Worm (Caenorhabditis elegans) whole organism, young adult: Measurements from ENCODE around the gene Y53G8AL.3.

Experiments
- F22D6.2 ChIP-seq: sonication (generic microtip); optimal IDR thresholded peaks from 2 replicates; lab custom pipeline; 2016; ENCODE audit warnings: mild to moderate bottlenecking, missing genetic modification characterization, missing compliant biosample characterization
- F33H1.4 ChIP-seq: fragments of 200-800 bp; sonication (Bioruptor generic); IDR thresholded peaks from 2 replicates; pipeline ENCODE4 v1.3.6; 2022; ENCODE audit warnings: missing genetic modification reagents, missing genetic modification characterization, missing compliant biosample characterization
- F39B2.1 ChIP-seq: fragments of 200-800 bp; sonication (Bioruptor generic); IDR thresholded peaks from 2 replicates; pipeline ENCODE4 v1.3.6; 2022; ENCODE audit warnings: missing genetic modification reagents, missing genetic modification characterization, missing compliant biosample characterization
- Y53F4B.3 ChIP-seq: fragments of 200-800 bp; sonication (Bioruptor generic); IDR thresholded peaks from 2 replicates; pipeline ENCODE4 v1.3.6; 2022; ENCODE audit warnings: missing genetic modification reagents, missing genetic modification characterization, missing compliant biosample characterization
- Y56A3A.18 ChIP-seq: fragments of 200-800 bp; sonication (Bioruptor generic); IDR thresholded peaks from 2 replicates; pipeline ENCODE4 v1.3.6; 2022; ENCODE audit warnings: missing genetic modification reagents, missing genetic modification characterization, missing compliant biosample characterization
- ama-1 ChIP-seq, 3 experiments: fragments of 150-350 bp in 1 of 3; sonication (generic microtip) in 2 of 3; optimal IDR thresholded peaks; 2 replicates each; lab custom pipeline; 2014 to 2018; ENCODE audit warnings: missing biosample characterization in 2 of 3, missing genetic modification characterization in 2 of 3, missing genetic modification reagents in 2 of 3
- aptf-3 ChIP-seq: fragments of 200-800 bp; sonication (Bioruptor generic); IDR thresholded peaks from 2 replicates; pipeline ENCODE4 v1.3.6; 2022; ENCODE audit warnings: missing genetic modification characterization, missing compliant biosample characterization
- attf-5 ChIP-seq: fragments of 200-800 bp; sonication (Bioruptor generic); optimal IDR thresholded peaks from 2 replicates; lab custom pipeline; 2018; ENCODE audit warnings: mild to moderate bottlenecking, missing genetic modification characterization, missing compliant biosample characterization
- bed-2 ChIP-seq: fragments of 200-800 bp; sonication (Bioruptor generic); IDR thresholded peaks from 2 replicates; pipeline ENCODE4 v1.3.6; 2022; ENCODE audit warnings: missing genetic modification reagents, missing genetic modification characterization, missing compliant biosample characterization
- cebp-1 ChIP-seq, 2 experiments: fragments of 200-800 bp in 1 of 2; sonication (Bioruptor generic) in 1 of 2; sonication (generic microtip) in 1 of 2; IDR thresholded peaks in 1 of 2; optimal IDR thresholded peaks in 1 of 2; 2 replicates each; pipeline versions ENCODE4 v1.3.6 to Lab custom; 2017 to 2022; ENCODE audit warnings: missing compliant biosample characterization in 2 of 2, missing genetic modification characterization in 2 of 2, mild to moderate bottlenecking in 1 of 2, missing genetic modification reagents in 1 of 2, moderate library complexity in 1 of 2
- ceh-40 ChIP-seq: fragments of 200-800 bp; sonication (Bioruptor generic); IDR thresholded peaks from 2 replicates; pipeline ENCODE4 v1.3.6; 2022; ENCODE audit warnings: missing genetic modification characterization, missing compliant biosample characterization
- ceh-91 ChIP-seq: fragments of 200-800 bp; sonication (Bioruptor generic); IDR thresholded peaks from 2 replicates; pipeline ENCODE4 v1.3.6; 2022; ENCODE audit warnings: missing genetic modification reagents, missing genetic modification characterization, missing compliant biosample characterization
- die-1 ChIP-seq: sonication (generic microtip); optimal IDR thresholded peaks from 2 replicates; lab custom pipeline; 2016; ENCODE audit warnings: missing genotype, mild to moderate bottlenecking, missing genetic modification characterization, missing compliant biosample characterization
- dox-1 ChIP-seq: fragments of 200-800 bp; sonication (Bioruptor generic); IDR thresholded peaks from 2 replicates; pipeline ENCODE4 v1.3.6; 2022; ENCODE audit warnings: missing genetic modification reagents, missing genetic modification characterization, missing compliant biosample characterization
- dpff-1 ChIP-seq: sonication (generic microtip); optimal IDR thresholded peaks from 2 replicates; lab custom pipeline; 2017; ENCODE audit warnings: mild to moderate bottlenecking, missing genetic modification characterization, missing compliant biosample characterization
- efl-1 ChIP-seq: fragments of 150-350 bp; optimal IDR thresholded peaks from 2 replicates; lab custom pipeline; 2014; ENCODE audit warnings: missing biosample characterization, missing genetic modification reagents, missing genetic modification characterization
- egl-18 ChIP-seq: fragments of 200-800 bp; sonication (Bioruptor generic); IDR thresholded peaks from 2 replicates; pipeline ENCODE4 v1.3.6; 2022; ENCODE audit warnings: missing genetic modification reagents, missing genetic modification characterization, missing compliant biosample characterization
- egl-44 ChIP-seq: fragments of 200-800 bp; sonication (Bioruptor generic); IDR thresholded peaks from 2 replicates; pipeline ENCODE4 v1.3.6; 2022; ENCODE audit warnings: missing genetic modification reagents, missing genetic modification characterization, missing compliant biosample characterization
- ekl-4 ChIP-seq: fragments of 200-800 bp; sonication (Bioruptor generic); IDR thresholded peaks from 2 replicates; pipeline ENCODE4 v1.3.6; 2022; ENCODE audit warnings: missing genetic modification reagents, missing genetic modification characterization, missing compliant biosample characterization
- ets-4 ChIP-seq: fragments of 200-800 bp; sonication (Bioruptor generic); optimal IDR thresholded peaks from 2 replicates; lab custom pipeline; 2018; ENCODE audit warnings: mild to moderate bottlenecking, missing genetic modification characterization, missing compliant biosample characterization
- gei-17 ChIP-seq: fragments of 200-800 bp; sonication (Bioruptor generic); optimal IDR thresholded peaks from 2 replicates; lab custom pipeline; 2018; ENCODE audit warnings: mild to moderate bottlenecking, missing genetic modification characterization, missing compliant biosample characterization
- hmg-1.2 ChIP-seq: fragments of 200-800 bp; sonication (Bioruptor generic); IDR thresholded peaks from 2 replicates; pipeline ENCODE4 v1.3.6; 2022; ENCODE audit warnings: missing genetic modification reagents, missing genetic modification characterization, missing compliant biosample characterization
- lin-54 ChIP-seq: fragments of 200-800 bp; sonication (Bioruptor generic); optimal IDR thresholded peaks from 2 replicates; lab custom pipeline; 2018; ENCODE audit warnings: mild to moderate bottlenecking, missing genetic modification characterization, missing compliant biosample characterization
- lsl-1 ChIP-seq: fragments of 200-800 bp; sonication (Bioruptor generic); optimal IDR thresholded peaks from 2 replicates; lab custom pipeline; 2018; ENCODE audit warnings: mild to moderate bottlenecking, missing genetic modification characterization, moderate library complexity, missing compliant biosample characterization
- lsy-27 ChIP-seq: sonication (generic microtip); optimal IDR thresholded peaks from 2 replicates; lab custom pipeline; 2017; ENCODE audit warnings: missing genetic modification characterization, mild to moderate bottlenecking, missing compliant biosample characterization, antibody characterized with exemption, missing genotype, borderline replicate concordance; ENCODE audit not compliant: insufficient read depth
- madf-6 ChIP-seq: fragments of 200-800 bp; sonication (Bioruptor generic); IDR thresholded peaks from 2 replicates; pipeline ENCODE4 v1.3.6; 2022; ENCODE audit warnings: missing genetic modification reagents, missing genetic modification characterization, missing compliant biosample characterization
- nfya-2 ChIP-seq: fragments of 200-800 bp; sonication (Bioruptor generic); IDR thresholded peaks from 2 replicates; pipeline ENCODE4 v1.3.6; 2022; ENCODE audit warnings: missing genetic modification reagents, missing genetic modification characterization, missing compliant biosample characterization
- nhr-80 ChIP-seq: sonication (generic microtip); optimal IDR thresholded peaks from 2 replicates; lab custom pipeline; 2016; ENCODE audit warnings: missing genetic modification characterization, missing compliant biosample characterization
- rcor-1 ChIP-seq: fragments of 200-800 bp; sonication (Bioruptor generic); IDR thresholded peaks from 2 replicates; pipeline ENCODE4 v1.3.6; 2022; ENCODE audit warnings: missing genetic modification reagents, missing genetic modification characterization, missing compliant biosample characterization
- sdz-38 ChIP-seq: sonication (generic microtip); optimal IDR thresholded peaks from 2 replicates; lab custom pipeline; 2016; ENCODE audit warnings: missing genotype, missing genetic modification characterization, missing compliant biosample characterization
- zfh-2 ChIP-seq: fragments of 200-800 bp; sonication (Bioruptor generic); conservative IDR thresholded peaks from 2 replicates; pipeline ENCODE4 v1.3.6; 2022; ENCODE audit warnings: missing genetic modification reagents, missing genetic modification characterization, missing compliant biosample characterization

The Y53G8AL.3 gene

DNA sequence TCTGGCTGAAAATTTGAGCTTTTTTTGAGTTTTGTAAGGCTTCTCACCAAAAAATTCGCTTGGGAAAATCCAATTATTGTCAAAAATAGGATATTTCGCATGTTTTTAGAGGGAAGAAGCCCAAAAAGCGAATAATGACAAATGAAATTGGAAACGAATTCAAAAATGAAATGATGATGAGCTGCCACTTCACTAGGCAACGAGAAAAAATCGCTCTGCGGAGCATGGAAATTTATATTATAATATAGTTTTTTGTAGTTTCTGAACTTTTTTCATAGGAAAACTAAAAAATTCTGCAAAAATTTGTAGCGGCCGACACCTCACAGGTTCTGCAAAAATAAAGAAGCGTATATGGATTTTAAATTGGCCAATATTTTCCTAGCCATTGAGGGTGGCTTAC, at the start of gene Y53G8AL.3:
TSS of gene Y53G8AL.3 (minus strand) at position 101 of the 400 bp plus-strand sequence.
- TF ChIP-seq Y53F4B.3 (GFP tag; lab: Robert Waterston, UW) (no peak), zfh-2 (GFP tag; lab: Robert Waterston, UW) (no peak), F22D6.2 (tag; lab: Kevin White, UChicago) (no peak), egl-44 (GFP tag; lab: Robert Waterston, UW) (no peak)

DNA sequence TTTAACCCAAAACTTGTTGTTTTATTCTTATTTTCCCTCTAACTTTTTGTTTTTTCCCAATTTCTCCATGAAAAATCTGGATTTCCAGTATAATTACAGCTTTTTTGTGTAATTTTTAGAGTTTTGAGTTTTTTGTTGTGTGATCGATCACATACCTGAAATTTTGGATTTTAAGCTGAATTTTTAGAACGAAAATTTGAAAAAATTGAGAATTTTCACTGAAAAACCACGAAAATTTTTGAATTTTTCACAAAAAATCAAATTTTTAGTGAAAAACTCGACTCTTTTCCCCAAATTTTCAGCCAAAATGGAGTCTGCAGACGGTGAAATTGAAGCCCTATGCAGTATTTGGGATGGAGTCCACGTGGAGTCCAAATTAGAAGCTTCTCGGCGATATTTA, 44.2 kb upstream of the Y53G8AL.3 start, which contains the start of gene Y53G8AR.5:
TSS of gene Y53G8AR.5 (plus strand) at position 301 of the 400 bp plus-strand sequence.
- TF ChIP-seq ceh-40 (GFP tag; lab: Robert Waterston, UW) (no peak), lsy-27 (tag; lab: Kevin White, UChicago) (no peak), egl-18 (GFP tag; lab: Robert Waterston, UW) (no peak), ceh-91 (no peak), F39B2.1 (GFP tag; lab: Robert Waterston, UW) (no peak), Y56A3A.18 (GFP tag; lab: Robert Waterston, UW) (no peak), dox-1 (GFP tag; lab: Robert Waterston, UW) (no peak), dpff-1 (tag; lab: Kevin White, UChicago) (no peak), sdz-38 (tag; lab: Kevin White, UChicago) (no peak), nhr-80 (tag; lab: Kevin White, UChicago) (no peak), die-1 (no peak), nfya-2 (GFP tag; lab: Robert Waterston, UW) (no peak), bed-2 (GFP tag; lab: Robert Waterston, UW) (no peak), lin-54 (GFP tag; lab: Kevin White, UChicago) (no peak), gei-17 (no peak), ekl-4 (no peak)

DNA sequence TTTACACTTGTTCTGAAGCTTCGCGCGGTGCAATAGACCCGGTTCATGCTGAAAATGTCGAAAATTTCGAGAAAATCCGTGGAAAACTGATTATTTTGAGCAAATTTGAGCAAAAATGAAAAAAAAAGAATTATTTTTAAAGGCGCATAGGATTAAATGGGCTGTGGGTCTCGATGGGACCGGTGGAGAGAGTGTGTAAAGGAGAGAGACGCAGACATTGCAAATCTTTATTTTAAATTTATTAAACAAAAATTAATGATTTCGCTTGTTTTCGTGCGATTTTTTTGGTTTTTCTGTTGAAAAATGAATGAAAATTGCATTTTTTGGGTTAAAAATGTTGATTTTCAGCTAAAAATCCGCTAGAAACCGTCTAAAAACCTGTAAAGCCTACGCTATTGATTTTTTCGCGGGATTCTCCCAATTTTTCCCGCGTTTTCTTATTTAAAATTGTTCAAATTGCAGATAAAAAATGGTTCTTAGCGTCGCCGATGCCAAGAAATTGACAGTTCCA, 41.4 kb upstream of the Y53G8AL.3 start, which contains the start of the genes Y53G8AR.8 and Y53G8AR.6:
TSS of gene Y53G8AR.8 (minus strand) at position 48 of the 511 bp plus-strand sequence.
TSS of gene Y53G8AR.6 (plus strand) at position 461 of the 511 bp plus-strand sequence.
- peak; percentile 35 for TF ChIP-seq efl-1 (GFP tag; lab: Kevin White, UChicago)
- TF ChIP-seq ama-1 (optimal IDR thresholded peaks at IDR 0.05; lab: Kevin White, UChicago), result no peak
- no peak for TF ChIP-seq ama-1 (GFP tag; optimal IDR thresholded peaks at IDR 0.05; lab: Kevin White, UChicago)
- peak; percentile 43 for TF ChIP-seq lin-54 (GFP tag; lab: Kevin White, UChicago)
- peak; percentile 50 for TF ChIP-seq lsl-1
- TF ChIP-seq hmg-1.2, result peak; percentile 98
- 0 out of 2 replicates have a peak, but pooled peaks have one; percentile 12 for TF ChIP-seq rcor-1 (GFP tag; lab: Robert Waterston, UW)
- TF ChIP-seq F33H1.4, result peak; percentile 79
- peak; percentile 45; the same call in 1 of the 2 replicates for TF ChIP-seq madf-6
- TF ChIP-seq cebp-1 (GFP tag; IDR thresholded peaks at IDR 0.05; lab: Robert Waterston, UW), result no peak
- TF ChIP-seq cebp-1 (tag; optimal IDR thresholded peaks at IDR 0.05; lab: Kevin White, UChicago), result no peak
- no peak for TF ChIP-seq aptf-3 (GFP tag; lab: Robert Waterston, UW)

- TF ChIP-seq nhr-80 (tag; lab: Kevin White, UChicago) (peak; percentile 88), lsl-1 (no peak), egl-44 (GFP tag; lab: Robert Waterston, UW) (no peak), attf-5 (GFP tag; lab: Kevin White, UChicago) (no peak), ets-4 (GFP tag; lab: Kevin White, UChicago) (peak; percentile 63)
Measured at ce11 chrIII:3281860-3282358, 29.0 kb upstream of the Y53G8AL.3 start, which contains the start of gene mfsd-8. mfsd-8 (plus strand) TSS chrIII:3282308.
